Fruit fly (Drosophila melanogaster) whole organism, embryonic: ENCODE measurements around the gene CG31875.
A peak's percentile ranks its signal among the peaks of the same experiment; 100 is the strongest.

ENCODE experiments used
- CG3163 ChIP-seq: fragments of 200-800 bp; sonication (Bioruptor generic); optimal IDR thresholded peaks from 3 replicates; lab custom pipeline; 2016; ENCODE audit warnings: missing biosample characterization, missing genetic modification characterization
- CG8281 ChIP-seq: fragments of 200-800 bp; sonication (Bioruptor generic); optimal IDR thresholded peaks from 2 replicates; lab custom pipeline; 2018; ENCODE audit warnings: missing biosample characterization, mild to moderate bottlenecking, missing genetic modification characterization, moderate library complexity
- Doc3 ChIP-seq: fragments of 200-800 bp; sonication (Bioruptor generic); IDR thresholded peaks from 3 replicates; pipeline ENCODE4 v1.3.6; 2022; ENCODE audit warnings: missing biosample characterization, missing genetic modification characterization; ENCODE audit not compliant: partially characterized antibody

DNA sequence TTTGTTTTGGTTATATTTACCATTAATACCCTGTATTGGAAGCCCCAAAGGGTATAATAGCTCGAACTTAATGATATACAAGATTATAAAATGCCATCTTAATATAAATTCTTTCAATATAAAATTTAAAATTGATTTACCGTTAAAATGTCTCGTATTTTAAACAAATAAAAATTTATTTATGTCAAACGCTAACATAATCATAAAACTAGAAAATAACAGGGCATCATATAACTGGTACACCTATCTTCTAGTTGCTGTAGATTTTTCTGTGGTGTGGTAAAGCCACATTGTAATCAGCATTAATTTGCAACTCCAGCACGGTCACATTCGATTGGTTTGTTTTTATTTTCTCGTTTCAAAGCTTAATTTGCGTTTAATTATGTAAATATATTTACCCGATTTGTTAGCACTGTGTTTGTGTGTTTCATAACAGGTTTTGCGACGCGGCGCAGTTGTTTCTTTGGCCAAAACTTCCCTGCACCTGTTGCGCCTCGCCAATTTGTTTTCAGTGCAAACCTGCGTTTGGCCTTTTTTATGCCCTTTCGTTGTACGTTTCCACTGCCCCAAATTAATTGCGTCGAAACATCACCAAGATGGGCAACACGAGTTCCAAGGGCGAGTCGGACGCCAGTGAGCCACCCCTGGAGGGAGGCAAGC, 45.4 kb downstream of the CG31875 start, which contains the start of the genes CG4658 and CG5846:
- peak; percentile 29 for TF ChIP-seq CG3163
- TF ChIP-seq Doc3 (GFP tag; lab: Robert Waterston, UW), result no peak
- peak; percentile 74 for TF ChIP-seq CG8281 (tag; lab: Kevin White, UChicago)
